Fruit fly (Drosophila melanogaster) whole organism, prepupa: ENCODE measurements around the gene CG9184.

Experiments used
- Blimp-1 ChIP-seq: fragments of 200-800 bp; sonication (Bioruptor generic); optimal IDR thresholded peaks from 3 replicates; lab custom pipeline; 2017; ENCODE audit warnings: missing biosample characterization, missing genetic modification characterization, mild to moderate bottlenecking, moderate library complexity, missing genetic modification reagents
- CG10669 ChIP-seq: fragments of 200-800 bp; sonication (Bioruptor generic); optimal IDR thresholded peaks from 3 replicates; lab custom pipeline; 2018; ENCODE audit warnings: missing biosample characterization, mild to moderate bottlenecking, missing genetic modification characterization, moderate library complexity
- CG1621 ChIP-seq: fragments of 200-800 bp; sonication (Bioruptor generic); optimal IDR thresholded peaks from 3 replicates; lab custom pipeline; 2018; ENCODE audit warnings: missing biosample characterization, mild to moderate bottlenecking, missing genetic modification characterization
- CG16779 ChIP-seq: fragments of 200-800 bp; sonication (Bioruptor generic); optimal IDR thresholded peaks from 3 replicates; lab custom pipeline; 2017; ENCODE audit warnings: missing biosample characterization, mild to moderate bottlenecking, missing genetic modification characterization
- CG31627 ChIP-seq: fragments of 200-800 bp; sonication (Bioruptor generic); optimal IDR thresholded peaks from 3 replicates; lab custom pipeline; 2016; ENCODE audit warnings: missing biosample characterization, missing genetic modification characterization
- CG6854 ChIP-seq: fragments of 200-800 bp; sonication (Bioruptor generic); optimal IDR thresholded peaks from 2 replicates; lab custom pipeline; 2017; ENCODE audit warnings: missing biosample characterization, mild to moderate bottlenecking, missing genetic modification characterization
- CG8119 ChIP-seq: fragments of 200-800 bp; sonication (Bioruptor generic); IDR thresholded peaks from 3 replicates; pipeline ENCODE4 v1.3.6; 2022; ENCODE audit warnings: missing biosample characterization, missing genetic modification characterization
- Gug ChIP-seq: fragments of 200-800 bp; sonication (Bioruptor generic); IDR thresholded peaks from 2 replicates; pipeline ENCODE4 v1.3.6; 2022; ENCODE audit warnings: missing biosample characterization, missing genetic modification characterization
- Hr38 ChIP-seq: sonication (Bioruptor generic); optimal IDR thresholded peaks from 2 replicates; lab custom pipeline; 2016; ENCODE audit warnings: missing biosample characterization, missing genetic modification characterization
- Hr39 ChIP-seq: fragments of 200-800 bp; sonication (Bioruptor generic); optimal IDR thresholded peaks from 2 replicates; lab custom pipeline; 2016; ENCODE audit warnings: missing biosample characterization, missing genetic modification characterization
- Lpt ChIP-seq: fragments of 200-800 bp; sonication (Bioruptor generic); optimal IDR thresholded peaks from 3 replicates; lab custom pipeline; 2016; ENCODE audit warnings: missing biosample characterization, missing genetic modification characterization
- Sox14 ChIP-seq: fragments of 200-800 bp; sonication (Bioruptor generic); optimal IDR thresholded peaks from 3 replicates; lab custom pipeline; 2016; ENCODE audit warnings: missing biosample characterization, missing genetic modification characterization
- Sox15 ChIP-seq: fragments of 200-800 bp; sonication (Bioruptor generic); optimal IDR thresholded peaks from 3 replicates; lab custom pipeline; 2016; ENCODE audit warnings: missing biosample characterization, missing genetic modification characterization
- fkh ChIP-seq: fragments of 200-800 bp; sonication (Bioruptor generic); optimal IDR thresholded peaks from 3 replicates; lab custom pipeline; 2017; ENCODE audit warnings: missing biosample characterization, mild to moderate bottlenecking, missing genetic modification characterization, moderate library complexity

DNA sequence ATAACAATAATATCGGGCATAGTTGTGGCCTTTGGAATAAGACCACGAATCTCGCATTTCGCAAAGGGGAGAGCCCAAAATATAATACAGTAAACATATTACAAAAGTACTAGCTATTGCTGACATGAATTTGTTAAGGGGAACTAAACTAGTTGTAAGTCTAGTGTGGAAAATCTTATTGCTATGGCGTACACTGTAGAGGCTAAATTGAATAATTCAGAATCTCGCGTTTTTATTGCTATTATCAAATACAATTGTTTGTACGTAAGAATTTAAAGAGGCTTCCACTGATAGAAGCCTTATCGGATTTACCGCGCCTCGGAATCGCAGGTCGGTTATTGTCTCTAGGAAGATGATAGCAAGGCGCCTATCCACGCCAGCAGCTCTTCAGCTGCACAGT lies 17.3 kb downstream of the CG9184 start:
- TF ChIP-seq Hr38 (GFP tag; lab: Kevin White, UChicago) (no peak), fkh (no peak), CG10669 (no peak), Hr39 (GFP tag; lab: Kevin White, UChicago) (no peak), Sox15 (GFP tag; lab: Kevin White, UChicago) (no peak), CG16779 (tag; lab: Kevin White, UChicago) (no peak), CG8119 (GFP tag; lab: Robert Waterston, UW) (no peak), Blimp-1 (GFP tag; lab: Kevin White, UChicago) (no peak), Gug (GFP tag; lab: Robert Waterston, UW) (no peak), CG1621 (no peak), Sox14 (GFP tag; lab: Kevin White, UChicago) (no peak), Lpt (no peak), CG6854 (GFP tag; lab: Kevin White, UChicago) (no peak), CG31627 (GFP tag; lab: Kevin White, UChicago) (no peak)
